Fruit fly (Drosophila melanogaster) whole organism, wandering third instar larva: Measurements from ENCODE around the gene Muc96D.

Experiments used
- Abd-B ChIP-seq: fragments of >200 bp; optimal IDR thresholded peaks from 2 replicates; lab custom pipeline; 2017; ENCODE audit warnings: missing biosample characterization, missing genetic modification characterization
- CG32264 ChIP-seq: fragments of 200-800 bp; sonication (Bioruptor generic); optimal IDR thresholded peaks from 2 replicates; lab custom pipeline; 2016; ENCODE audit warnings: missing biosample characterization, missing genetic modification characterization
- CG9705 ChIP-seq: fragments of 200-800 bp; sonication (Bioruptor generic); optimal IDR thresholded peaks from 2 replicates; lab custom pipeline; 2018; ENCODE audit warnings: missing biosample characterization, mild to moderate bottlenecking, missing genetic modification characterization
- CrebA ChIP-seq: fragments of 200-800 bp; sonication (Bioruptor generic); optimal IDR thresholded peaks from 2 replicates; lab custom pipeline; 2016; ENCODE audit warnings: missing biosample characterization, mild to moderate bottlenecking, missing genetic modification characterization, borderline replicate concordance
- Dfd ChIP-seq: fragments of >200 bp; optimal IDR thresholded peaks from 2 replicates; lab custom pipeline; 2017; ENCODE audit warnings: missing biosample characterization, missing genetic modification characterization
- Dif ChIP-seq: fragments of 200-275, 200-300 bp; sonication (Bioruptor generic); optimal IDR thresholded peaks from 2 replicates; lab custom pipeline; 2018; ENCODE audit warnings: missing biosample characterization, missing genetic modification characterization; ENCODE audit not compliant: partially characterized antibody
- GATAd ChIP-seq: sonication (Bioruptor generic); optimal IDR thresholded peaks from 2 replicates; lab custom pipeline; 2016; ENCODE audit warnings: missing biosample characterization, missing genetic modification characterization
- HLH106 ChIP-seq: fragments of 200-800 bp; optimal IDR thresholded peaks from 3 replicates; lab custom pipeline; 2019; ENCODE audit warnings: missing biosample characterization, mild to moderate bottlenecking, missing genetic modification characterization, moderate library complexity
- Hnf4 ChIP-seq: fragments of 200-800 bp; sonication (Bioruptor generic); optimal IDR thresholded peaks from 2 replicates; lab custom pipeline; 2016; ENCODE audit warnings: missing biosample characterization, mild to moderate bottlenecking, missing genetic modification characterization
- Hr78 ChIP-seq: fragments of >200 bp; optimal IDR thresholded peaks from 2 replicates; lab custom pipeline; 2017; ENCODE audit warnings: missing biosample characterization, missing genetic modification characterization
- Jra ChIP-seq: sonication (Bioruptor generic); optimal IDR thresholded peaks from 2 replicates; lab custom pipeline; 2016; ENCODE audit warnings: missing biosample characterization, missing genetic modification characterization
- Mio ChIP-seq: sonication (Bioruptor generic); optimal IDR thresholded peaks from 2 replicates; lab custom pipeline; 2016; ENCODE audit warnings: missing biosample characterization, missing genetic modification characterization
- OdsH ChIP-seq: fragments of 200-800 bp; sonication (Bioruptor generic); optimal IDR thresholded peaks from 2 replicates; lab custom pipeline; 2016; ENCODE audit warnings: missing biosample characterization, mild to moderate bottlenecking, missing genetic modification characterization
- Rel ChIP-seq, 2 experiments: fragments of 200-800 bp; sonication (Bioruptor generic) in 1 of 2; optimal IDR thresholded peaks; 2 replicates in 1 of 2; 3 replicates in 1 of 2; lab custom pipeline; 2016 to 2019; ENCODE audit warnings: mild to moderate bottlenecking in 2 of 2, missing biosample characterization in 2 of 2, missing genetic modification characterization in 2 of 2, moderate library complexity in 1 of 2
- Vsx2 ChIP-seq: fragments of 200-300, 225-300 bp; sonication (Bioruptor generic); optimal IDR thresholded peaks from 2 replicates; lab custom pipeline; 2018; ENCODE audit warnings: missing biosample characterization, missing genetic modification characterization; ENCODE audit not compliant: partially characterized antibody
- dl ChIP-seq, 2 experiments: fragments of 175-275, 200-275 bp in 1 of 2; fragments of 200-275 bp in 1 of 2; sonication (Bioruptor generic); optimal IDR thresholded peaks; lab custom pipeline; 2018; ENCODE audit warnings: mild to moderate bottlenecking in 2 of 2, missing biosample characterization in 2 of 2, missing genetic modification characterization in 2 of 2, moderate library complexity in 2 of 2; ENCODE audit not compliant: partially characterized antibody in 2 of 2, insufficient read depth in 1 of 2
- dmrt93B ChIP-seq: fragments of 200-800 bp; sonication (Bioruptor generic); optimal IDR thresholded peaks from 2 replicates; lab custom pipeline; 2018; ENCODE audit warnings: missing biosample characterization, mild to moderate bottlenecking, missing genetic modification characterization
- dsf ChIP-seq: sonication (Bioruptor generic); optimal IDR thresholded peaks from 2 replicates; lab custom pipeline; 2016; ENCODE audit warnings: missing biosample characterization, missing genetic modification characterization, borderline replicate concordance
- ey ChIP-seq: fragments of 200-800 bp; sonication (Bioruptor generic); optimal IDR thresholded peaks from 2 replicates; lab custom pipeline; 2016; ENCODE audit warnings: missing biosample characterization, missing genetic modification characterization
- foxo ChIP-seq, 2 experiments: fragments of 200-800 bp; sonication (Bioruptor generic); optimal IDR thresholded peaks; 2 replicates in 1 of 2; 3 replicates in 1 of 2; lab custom pipeline; 2016 to 2017; ENCODE audit warnings: missing biosample characterization in 2 of 2, missing genetic modification characterization in 2 of 2
- fru ChIP-seq: fragments of 200-800 bp; sonication (Bioruptor generic); optimal IDR thresholded peaks from 3 replicates; lab custom pipeline; 2016; ENCODE audit warnings: missing biosample characterization, mild to moderate bottlenecking, missing genetic modification characterization
- h ChIP-seq: fragments of 200-800 bp; sonication (Bioruptor generic); optimal IDR thresholded peaks from 3 replicates; lab custom pipeline; 2016; ENCODE audit warnings: missing biosample characterization, mild to moderate bottlenecking, missing genetic modification characterization
- jim ChIP-seq: fragments of 175-275, 200-325 bp; sonication (Bioruptor generic); optimal IDR thresholded peaks from 2 replicates; lab custom pipeline; 2016; ENCODE audit warnings: missing biosample characterization, mild to moderate bottlenecking, missing genetic modification characterization
- lola ChIP-seq: fragments of >200 bp; optimal IDR thresholded peaks from 2 replicates; lab custom pipeline; 2017; ENCODE audit warnings: missing biosample characterization, missing genetic modification characterization
- pan ChIP-seq: fragments of >200 bp; optimal IDR thresholded peaks from 2 replicates; lab custom pipeline; 2017
- psq ChIP-seq: fragments of 200-800 bp; sonication (Bioruptor generic); optimal IDR thresholded peaks from 3 replicates; lab custom pipeline; 2017; ENCODE audit warnings: missing biosample characterization, mild to moderate bottlenecking, missing genetic modification characterization, moderate library complexity
- rgr ChIP-seq: fragments of 200-800 bp; sonication (Bioruptor generic); optimal IDR thresholded peaks from 3 replicates; lab custom pipeline; 2016; ENCODE audit warnings: missing biosample characterization, mild to moderate bottlenecking, missing genetic modification characterization
- sage ChIP-seq: fragments of 200-800 bp; sonication (Bioruptor generic); optimal IDR thresholded peaks from 2 replicates; lab custom pipeline; 2016; ENCODE audit warnings: missing biosample characterization, mild to moderate bottlenecking, missing genetic modification characterization
- sv ChIP-seq: fragments of 200-800 bp; sonication (Bioruptor generic); optimal IDR thresholded peaks from 3 replicates; lab custom pipeline; 2016; ENCODE audit warnings: missing biosample characterization, missing genetic modification characterization
- tai ChIP-seq: sonication (Bioruptor generic); optimal IDR thresholded peaks from 2 replicates; lab custom pipeline; 2016; ENCODE audit warnings: missing biosample characterization, missing genetic modification characterization
- usp ChIP-seq: fragments of >200 bp; optimal IDR thresholded peaks from 2 replicates; lab custom pipeline; 2017; ENCODE audit warnings: missing biosample characterization, missing genetic modification characterization
- woc ChIP-seq: sonication (Bioruptor generic); optimal IDR thresholded peaks from 2 replicates; lab custom pipeline; 2016; ENCODE audit warnings: missing biosample characterization, mild to moderate bottlenecking, missing genetic modification characterization

Gene Muc96D

DNA sequence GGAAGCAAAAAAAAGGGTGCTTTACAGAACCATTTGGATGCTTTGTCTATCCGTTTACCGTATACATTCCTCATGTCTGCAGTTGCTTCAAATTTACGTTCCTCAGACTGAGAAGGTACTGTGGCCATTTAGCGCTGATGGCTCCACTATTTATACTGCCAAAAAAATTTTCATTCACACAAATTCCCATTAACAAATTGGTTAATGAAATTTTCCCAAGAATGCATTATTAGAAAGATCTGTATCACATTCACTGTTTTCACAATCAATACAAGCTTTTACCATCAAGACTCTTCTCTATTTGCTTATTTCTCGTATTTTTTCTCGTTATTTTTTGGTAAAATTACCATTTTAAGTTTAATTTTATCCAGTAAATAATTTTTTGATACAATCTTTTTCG lies at the start of gene Muc96D:
Gene Muc96D, minus strand, starts transcription at position 101 of the 400 bp plus-strand sequence.
- TF ChIP-seq Hr78 (GFP tag; lab: Kevin White, UChicago) = no peak
- no peak for TF ChIP-seq foxo (GFP tag; optimal IDR thresholded peaks at IDR 0.05; lab: Kevin White, UChicago)
- TF ChIP-seq, all 38 proteins: peak for 0

DNA sequence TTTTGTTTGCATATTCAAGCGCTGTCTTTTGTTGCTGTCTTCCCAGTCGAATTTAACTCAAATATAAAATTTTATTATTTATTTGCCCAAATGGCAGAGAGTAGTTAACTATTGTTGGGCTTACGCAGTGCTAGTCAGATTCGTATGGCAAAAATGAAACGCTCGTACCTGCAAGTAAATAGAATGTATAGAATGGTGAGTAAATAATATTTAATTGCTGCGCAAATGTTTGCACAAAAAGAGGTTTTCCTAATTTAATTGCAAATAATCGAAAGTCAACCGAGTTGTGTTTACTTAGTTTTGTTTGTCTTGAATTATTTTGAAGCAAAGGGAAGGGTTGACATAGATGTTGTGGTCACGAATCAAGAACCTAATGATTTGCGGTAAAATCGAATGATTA lies 48.3 kb upstream of the Muc96D start:
- no peak for TF ChIP-seq psq
- TF ChIP-seq Dfd (GFP tag; lab: Kevin White, UChicago) = no peak
- TF ChIP-seq Hnf4 (GFP tag; lab: Kevin White, UChicago) = no peak
- TF ChIP-seq Jra (GFP tag; lab: Kevin White, UChicago) = no peak
- no peak for TF ChIP-seq OdsH (GFP tag; lab: Kevin White, UChicago)
- TF ChIP-seq fru (GFP tag; lab: Kevin White, UChicago) = no peak
- no peak for TF ChIP-seq rgr
- TF ChIP-seq Mio = no peak
- TF ChIP-seq dmrt93B = no peak
- TF ChIP-seq sage (GFP tag; lab: Kevin White, UChicago) = no peak
- TF ChIP-seq lola (GFP tag; lab: Kevin White, UChicago) = no peak
- TF ChIP-seq GATAd (GFP tag; lab: Kevin White, UChicago) = no peak
- no peak for TF ChIP-seq dsf (GFP tag; lab: Kevin White, UChicago)
- TF ChIP-seq pan (lab: Kevin White, UChicago) = no peak
- no peak for TF ChIP-seq usp (GFP tag; lab: Kevin White, UChicago)
- no peak for TF ChIP-seq Abd-B (GFP tag; lab: Kevin White, UChicago)
- TF ChIP-seq CrebA (GFP tag; lab: Kevin White, UChicago) = no peak
- TF ChIP-seq tai = no peak

DNA sequence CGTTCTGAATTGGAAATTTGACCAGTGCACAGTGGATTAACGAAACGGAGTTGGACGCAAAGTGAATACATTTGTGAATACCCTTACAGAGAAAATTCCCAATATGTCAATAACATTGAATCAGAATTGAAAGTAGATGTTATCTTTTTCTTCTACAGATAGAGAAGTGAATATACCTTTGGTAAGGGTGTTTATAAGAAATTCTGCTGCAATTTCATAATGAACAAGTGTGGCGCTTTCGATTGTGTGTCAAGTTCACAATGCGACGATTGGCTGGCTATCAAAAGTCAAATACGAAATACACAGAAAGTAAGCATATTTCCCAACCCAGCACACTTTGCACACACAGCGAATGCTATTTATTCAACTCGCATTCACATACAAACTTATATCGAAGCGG lies 47.9 kb upstream of the Muc96D start:
- TF ChIP-seq psq (peak; percentile 13), sv (GFP tag; lab: Kevin White, UChicago) (no peak), h (GFP tag; lab: Kevin White, UChicago) (peak; percentile 13)

DNA sequence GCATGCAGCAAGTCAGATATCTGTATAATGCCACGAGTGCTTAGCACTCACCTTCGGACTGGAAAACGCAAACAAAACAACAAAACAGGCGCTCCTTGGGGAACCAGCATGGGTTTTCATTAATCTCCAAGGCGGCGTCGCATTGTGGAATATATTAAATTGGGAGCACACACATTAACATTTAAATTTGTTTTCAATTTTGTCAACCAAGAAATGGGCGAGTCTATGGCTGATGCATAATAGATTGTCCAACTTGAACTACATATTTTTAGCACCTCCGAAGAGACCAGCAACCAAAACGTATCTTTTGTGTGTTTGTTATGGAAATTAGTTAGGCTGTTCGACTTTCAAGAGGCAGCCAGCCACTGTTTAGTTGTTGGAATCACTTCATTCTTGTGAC lies 47.0 kb upstream of the Muc96D start:
- TF ChIP-seq CG32264 (GFP tag; lab: Kevin White, UChicago) (no peak), CrebA (GFP tag; lab: Kevin White, UChicago) (no peak), woc (no peak), dmrt93B (no peak), CG9705 (GFP tag; lab: Kevin White, UChicago) (no peak), foxo (GFP tag; optimal IDR thresholded peaks at IDR 0.05; lab: Kevin White, UChicago) (no peak), GATAd (GFP tag; lab: Kevin White, UChicago) (no peak), fru (GFP tag; lab: Kevin White, UChicago) (no peak), Rel (GFP tag; optimal IDR thresholded peaks at IDR 0.05; lab: Kevin White, UChicago) (no peak), Rel (tag; optimal IDR thresholded peaks at IDR 0.05; lab: Kevin White, UChicago) (no peak), sv (GFP tag; lab: Kevin White, UChicago) (no peak), HLH106 (tag; lab: Kevin White, UChicago) (no peak)

- TF ChIP-seq h (GFP tag; lab: Kevin White, UChicago) (no peak), dl (GFP tag; optimal IDR thresholded peaks at IDR 0.05; lab: Kevin White, UChicago; ENCODE audit: insufficient read depth in 1 of 2, partially characterized antibody in 2 of 2) (no peak), HLH106 (tag; lab: Kevin White, UChicago) (no peak), Vsx2 (no peak), Rel (GFP tag; optimal IDR thresholded peaks at IDR 0.05; lab: Kevin White, UChicago) (no peak), Rel (tag; optimal IDR thresholded peaks at IDR 0.05; lab: Kevin White, UChicago) (no peak), Mio (no peak), sv (GFP tag; lab: Kevin White, UChicago) (no peak), fru (GFP tag; lab: Kevin White, UChicago) (no peak), ey (GFP tag; lab: Kevin White, UChicago) (no peak), Jra (GFP tag; lab: Kevin White, UChicago) (no peak), pan (lab: Kevin White, UChicago) (no peak), dsf (GFP tag; lab: Kevin White, UChicago) (no peak), sage (GFP tag; lab: Kevin White, UChicago) (no peak), Hr78 (GFP tag; lab: Kevin White, UChicago) (no peak), dmrt93B (no peak), Dif (GFP tag; lab: Kevin White, UChicago) (no peak), woc (no peak), jim (GFP tag; lab: Kevin White, UChicago) (no peak), lola (GFP tag; lab: Kevin White, UChicago) (no peak)
These were observed 46.2 kb upstream of the Muc96D start for dm6 chr3R:25446482-25447300.
